Fruit fly (Drosophila melanogaster) whole organism, embryonic: ENCODE results near the gene Npc2g.

Experiments used
- CG10543 ChIP-seq: fragments of 200-800 bp; sonication (Bioruptor generic); optimal IDR thresholded peaks from 3 replicates; lab custom pipeline; 2017; ENCODE audit warnings: missing biosample characterization, mild to moderate bottlenecking, missing genetic modification characterization, moderate library complexity
- CG10959 ChIP-seq: fragments of 200-800 bp; sonication (Bioruptor generic); IDR thresholded peaks from 2 replicates; pipeline ENCODE4 v1.3.6; 2022; ENCODE audit warnings: missing biosample characterization, missing genetic modification characterization
- CG13624 ChIP-seq: fragments of 200-800 bp; sonication (Bioruptor generic); optimal IDR thresholded peaks from 2 replicates; lab custom pipeline; 2016; ENCODE audit warnings: missing biosample characterization, missing genetic modification characterization
- CG1603 ChIP-seq: fragments of 200-800 bp; sonication (Bioruptor generic); optimal IDR thresholded peaks from 2 replicates; lab custom pipeline; 2019; ENCODE audit warnings: missing biosample characterization, mild to moderate bottlenecking, missing genetic modification characterization, moderate library complexity
- CG17359 ChIP-seq: fragments of 200-800 bp; sonication (Bioruptor generic); optimal IDR thresholded peaks from 3 replicates; lab custom pipeline; 2018; ENCODE audit warnings: missing biosample characterization, mild to moderate bottlenecking, missing genetic modification characterization, moderate library complexity
- CG17361 ChIP-seq: fragments of 200-800 bp; sonication (Bioruptor generic); IDR thresholded peaks from 3 replicates; pipeline ENCODE4 v1.3.6; 2022; ENCODE audit warnings: missing biosample characterization, missing genetic modification characterization
- CG17568 ChIP-seq: fragments of 200-800 bp; sonication (Bioruptor generic); optimal IDR thresholded peaks from 2 replicates; lab custom pipeline; 2018; ENCODE audit warnings: missing biosample characterization, mild to moderate bottlenecking, missing genetic modification characterization, moderate library complexity
- CG2199 ChIP-seq: fragments of 200-800 bp; sonication (Bioruptor generic); IDR thresholded peaks from 3 replicates; pipeline ENCODE4 v1.3.6; 2022; ENCODE audit warnings: missing biosample characterization, missing genetic modification characterization
- CG2712 ChIP-seq: fragments of 200-800 bp; optimal IDR thresholded peaks from 3 replicates; lab custom pipeline; 2019; ENCODE audit warnings: missing biosample characterization, mild to moderate bottlenecking, missing genetic modification characterization, moderate library complexity
- CG3281 ChIP-seq: fragments of 200-800 bp; sonication (Bioruptor generic); optimal IDR thresholded peaks from 3 replicates; lab custom pipeline; 2017; ENCODE audit warnings: missing biosample characterization, mild to moderate bottlenecking, missing genetic modification characterization
- CG4820 ChIP-seq: fragments of 200-800 bp; sonication (Bioruptor generic); optimal IDR thresholded peaks from 3 replicates; lab custom pipeline; 2016; ENCODE audit warnings: missing biosample characterization, missing genetic modification characterization
- CG4854 ChIP-seq: fragments of 200-800 bp; sonication (Bioruptor generic); optimal IDR thresholded peaks from 2 replicates; lab custom pipeline; 2016; ENCODE audit warnings: missing biosample characterization, missing genetic modification characterization, inconsistent platforms
- CG8944 ChIP-seq: fragments of 200-800 bp; sonication (Bioruptor generic); optimal IDR thresholded peaks from 3 replicates; lab custom pipeline; 2016; ENCODE audit warnings: missing biosample characterization, missing genetic modification characterization
- CG9727 ChIP-seq: fragments of 200-800 bp; sonication (Bioruptor generic); optimal IDR thresholded peaks from 3 replicates; lab custom pipeline; 2017; ENCODE audit warnings: missing biosample characterization, mild to moderate bottlenecking, missing genetic modification characterization
- Chrac-16 ChIP-seq: fragments of 200-800 bp; sonication (Bioruptor generic); optimal IDR thresholded peaks from 3 replicates; lab custom pipeline; 2016; ENCODE audit warnings: missing biosample characterization, missing genetic modification characterization
- E2f1 ChIP-seq: fragments of 200-800 bp; sonication (Bioruptor generic); IDR thresholded peaks from 2 replicates; pipeline ENCODE4 v1.3.6; 2022; ENCODE audit warnings: missing biosample characterization, missing genetic modification characterization
- Gug ChIP-seq: fragments of 200-800 bp; sonication (Bioruptor generic); IDR thresholded peaks from 4 replicates; pipeline ENCODE4 v1.3.6; 2022; ENCODE audit warnings: missing biosample characterization, missing genetic modification characterization
- Opbp ChIP-seq: fragments of 200-800 bp; sonication (Bioruptor generic); IDR thresholded peaks from 3 replicates; pipeline ENCODE4 v1.3.6; 2022; ENCODE audit warnings: missing biosample characterization, missing genetic modification characterization; ENCODE audit not compliant: partially characterized antibody
- Pdp1 ChIP-seq, 2 experiments: fragments of 200-800 bp; sonication (Bioruptor generic); optimal IDR thresholded peaks; 3 replicates each; lab custom pipeline; 2016; ENCODE audit warnings: missing biosample characterization in 2 of 2, missing genetic modification characterization in 2 of 2, mild to moderate bottlenecking in 1 of 2, moderate library complexity in 1 of 2
- Ptx1 ChIP-seq: fragments of 200-800 bp; sonication (Bioruptor generic); IDR thresholded peaks from 2 replicates; pipeline ENCODE4 v1.3.6; 2022; ENCODE audit warnings: missing biosample characterization, missing genetic modification characterization
- Spps ChIP-seq: fragments of 200-800 bp; sonication (Bioruptor generic); optimal IDR thresholded peaks from 2 replicates; lab custom pipeline; 2018; ENCODE audit warnings: missing biosample characterization, mild to moderate bottlenecking, missing genetic modification characterization
- Ssrp ChIP-seq: fragments of 200-800 bp; sonication (Bioruptor generic); optimal IDR thresholded peaks from 2 replicates; lab custom pipeline; 2018; ENCODE audit warnings: missing biosample characterization, mild to moderate bottlenecking, missing genetic modification characterization, moderate library complexity
- ac ChIP-seq: fragments of 200-800 bp; sonication (Bioruptor generic); optimal IDR thresholded peaks from 3 replicates; lab custom pipeline; 2017; ENCODE audit warnings: missing biosample characterization, mild to moderate bottlenecking, missing genetic modification characterization
- croc ChIP-seq: fragments of 200-800 bp; sonication (Bioruptor generic); conservative IDR thresholded peaks from 3 replicates; pipeline ENCODE4 v1.3.6; 2022; ENCODE audit warnings: missing biosample characterization, missing genetic modification characterization
- crol ChIP-seq: fragments of 200-800 bp; sonication (Bioruptor generic); IDR thresholded peaks from 2 replicates; pipeline ENCODE4 v1.3.6; 2022; ENCODE audit warnings: missing biosample characterization, missing genetic modification characterization
- dmrt99B ChIP-seq: fragments of 200-800 bp; sonication (Bioruptor generic); optimal IDR thresholded peaks from 2 replicates; lab custom pipeline; 2018; ENCODE audit warnings: missing biosample characterization, mild to moderate bottlenecking, missing genetic modification characterization, moderate library complexity
- ewg ChIP-seq: fragments of 200-800 bp; sonication (Bioruptor generic); optimal IDR thresholded peaks from 3 replicates; lab custom pipeline; 2017; ENCODE audit warnings: mild to moderate bottlenecking, missing biosample characterization, missing genetic modification reagents, missing genetic modification characterization
- grau ChIP-seq: fragments of 200-800 bp; optimal IDR thresholded peaks from 3 replicates; lab custom pipeline; 2019; ENCODE audit warnings: missing biosample characterization, mild to moderate bottlenecking, missing genetic modification characterization, moderate library complexity
- gsb-n ChIP-seq: fragments of 200-800 bp; sonication (Bioruptor generic); optimal IDR thresholded peaks from 3 replicates; lab custom pipeline; 2018; ENCODE audit warnings: missing biosample characterization, mild to moderate bottlenecking, missing genetic modification characterization
- jigr1 ChIP-seq: fragments of 200-800 bp; sonication (Bioruptor generic); IDR thresholded peaks from 3 replicates; pipeline ENCODE4 v1.3.6; 2022; ENCODE audit warnings: missing biosample characterization, missing genetic modification characterization
- lab ChIP-seq: fragments of 200-800 bp; sonication (Bioruptor generic); optimal IDR thresholded peaks from 3 replicates; lab custom pipeline; 2017; ENCODE audit warnings: missing biosample characterization, missing genetic modification characterization, mild to moderate bottlenecking, moderate library complexity, missing genetic modification reagents
- lola ChIP-seq, 3 experiments: fragments of >200 bp in 2 of 3; fragments of 200-800 bp in 1 of 3; sonication (Bioruptor generic) in 1 of 3; optimal IDR thresholded peaks; 2 replicates each; lab custom pipeline; 2017 to 2019; ENCODE audit warnings: missing biosample characterization in 3 of 3, missing genetic modification characterization in 3 of 3, mild to moderate bottlenecking in 1 of 3, moderate library complexity in 1 of 3
- phol ChIP-seq: fragments of 200-800 bp; sonication (Bioruptor generic); optimal IDR thresholded peaks from 3 replicates; lab custom pipeline; 2018; ENCODE audit warnings: missing biosample characterization, mild to moderate bottlenecking, missing genetic modification characterization, moderate library complexity
- pros ChIP-seq: fragments of 200-800 bp; sonication (Bioruptor generic); optimal IDR thresholded peaks from 3 replicates; lab custom pipeline; 2019; ENCODE audit warnings: missing biosample characterization, mild to moderate bottlenecking, missing genetic modification characterization, moderate library complexity
- salm ChIP-seq: fragments of 200-800 bp; sonication (Bioruptor generic); optimal IDR thresholded peaks from 2 replicates; lab custom pipeline; 2018; ENCODE audit warnings: missing biosample characterization, mild to moderate bottlenecking, missing genetic modification characterization
- sens ChIP-seq: fragments of 200-800 bp; sonication (Bioruptor generic); peaks from one replicate; lab custom pipeline; 2016; ENCODE audit warnings: missing biosample characterization, missing genetic modification characterization
- shn ChIP-seq: fragments of 200-800 bp; sonication (Bioruptor generic); optimal IDR thresholded peaks from 3 replicates; lab custom pipeline; 2016; ENCODE audit warnings: missing biosample characterization, missing genetic modification characterization
- sisA ChIP-seq: fragments of 200-800 bp; sonication (Bioruptor generic); IDR thresholded peaks from 2 replicates; pipeline ENCODE4 v1.3.6; 2022; ENCODE audit warnings: missing biosample characterization, missing genetic modification characterization
- sr ChIP-seq: fragments of 200-800 bp; sonication (Bioruptor generic); IDR thresholded peaks from 3 replicates; pipeline ENCODE4 v1.3.6; 2022; ENCODE audit warnings: missing biosample characterization, missing genetic modification characterization
- ssp ChIP-seq: fragments of 200-800 bp; sonication (Bioruptor generic); IDR thresholded peaks from 2 replicates; pipeline ENCODE4 v1.3.6; 2022; ENCODE audit warnings: missing biosample characterization, missing genetic modification characterization
- twi ChIP-seq: fragments of 200-800 bp; optimal IDR thresholded peaks from 2 replicates; lab custom pipeline; 2019; ENCODE audit warnings: missing biosample characterization, mild to moderate bottlenecking, missing genetic modification characterization, moderate library complexity
- zf30C ChIP-seq: fragments of 200-800 bp; sonication (Bioruptor generic); optimal IDR thresholded peaks from 3 replicates; lab custom pipeline; 2018; ENCODE audit warnings: missing biosample characterization, mild to moderate bottlenecking, missing genetic modification characterization

Gene Npc2g

dm6 chr3R:30746190-30746589, 1.1 kb upstream of the Npc2g start, which contains the start of gene Npc2h:
Gene Npc2h, minus strand, starts transcription at chr3R:30746290.
- TF ChIP-seq CG8944 (GFP tag; lab: Kevin White, UChicago) (no peak), Spps (tag; lab: Kevin White, UChicago) (no peak), Pdp1 (GFP tag; optimal IDR thresholded peaks at IDR 0.05; lab: Kevin White, UChicago) (peak in 1 of 2 experiments; percentile 55)

dm6 chr3R:30742580-30742979, 2.5 kb downstream of the Npc2g start, which contains the start of gene CG15543:
Gene CG15543, plus strand, starts transcription at chr3R:30742880.
- no peak for TF ChIP-seq ewg (GFP tag; lab: Kevin White, UChicago)
- no peak for TF ChIP-seq CG17361 (GFP tag; lab: Robert Waterston, UW)

- no peak for TF ChIP-seq jigr1
Observed at dm6 chr3R:30741371-30741770, 3.7 kb downstream of the Npc2g start.

- TF ChIP-seq sr (GFP tag; lab: Robert Waterston, UW), result no peak
- peak; percentile 19 for TF ChIP-seq pros (GFP tag; lab: Kevin White, UChicago)
- TF ChIP-seq CG2199 (GFP tag; lab: Robert Waterston, UW), result 0 out of 3 replicates have a peak, but pooled peaks have one; percentile 35
- TF ChIP-seq crol (GFP tag; lab: Robert Waterston, UW), result peak; percentile 65; the same call in 1 of the 2 replicates
- peak; percentile 52 for TF ChIP-seq twi
Observed at dm6 chr3R:30735047-30735446, 10.0 kb downstream of the Npc2g start.

dm6 chr3R:30734576-30734975, 10.5 kb downstream of the Npc2g start:
- TF ChIP-seq Gug (GFP tag; lab: Robert Waterston, UW), result 0 out of 4 replicates have a peak, but pooled peaks have one; percentile 15
- no peak for TF ChIP-seq CG4854 (GFP tag; lab: Kevin White, UChicago)
- TF ChIP-seq salm (tag; lab: Kevin White, UChicago), result no peak
- peak in 1 of 3 experiments; percentile 63 for TF ChIP-seq lola (GFP tag; optimal IDR thresholded peaks at IDR 0.05; lab: Kevin White, UChicago)
- TF ChIP-seq shn (GFP tag; lab: Kevin White, UChicago), result no peak
- peak; percentile 76 for TF ChIP-seq CG2712 (tag; lab: Kevin White, UChicago)
- TF ChIP-seq gsb-n (tag; lab: Kevin White, UChicago), result peak; percentile 38
- TF ChIP-seq dmrt99B (tag; lab: Kevin White, UChicago), result peak; percentile 44
- peak; percentile 49 for TF ChIP-seq Ssrp (tag; lab: Kevin White, UChicago)
- peak; percentile 21; the same call in 1 of the 3 replicates for TF ChIP-seq croc
- TF ChIP-seq CG3281, result no peak
- TF ChIP-seq grau (tag; lab: Kevin White, UChicago), result peak; percentile 53
- peak; percentile 55 for TF ChIP-seq phol (tag; lab: Kevin White, UChicago)
- peak; percentile 5 for TF ChIP-seq lab (GFP tag; lab: Kevin White, UChicago)
- peak; percentile 57 for TF ChIP-seq CG9727 (GFP tag; lab: Kevin White, UChicago)
- TF ChIP-seq CG4820 (GFP tag; lab: Kevin White, UChicago), result peak; percentile 35
- peak; percentile 45 for TF ChIP-seq CG1603
- TF ChIP-seq CG10543 (GFP tag; lab: Kevin White, UChicago), result no peak
- TF ChIP-seq E2f1 (GFP tag; lab: Robert Waterston, UW), result peak; percentile 45
- no peak for TF ChIP-seq ac (GFP tag; lab: Kevin White, UChicago)
- no peak for TF ChIP-seq Opbp
- TF ChIP-seq sens (GFP tag; lab: Kevin White, UChicago), result peak; percentile 75
- TF ChIP-seq sisA, result peak; percentile 33; the same call in 1 of the 2 replicates
- TF ChIP-seq Chrac-16, result peak; percentile 30
- no peak for TF ChIP-seq CG13624 (GFP tag; lab: Kevin White, UChicago)
- TF ChIP-seq CG17568 (GFP tag; lab: Kevin White, UChicago), result no peak
- TF ChIP-seq CG17359 (tag; lab: Kevin White, UChicago), result peak; percentile 34
- 0 out of 2 replicates have a peak, but pooled peaks have one; percentile 43 for TF ChIP-seq Ptx1 (GFP tag; lab: Robert Waterston, UW)
- peak; percentile 35; the same call in 1 of the 2 replicates for TF ChIP-seq ssp (GFP tag; lab: Robert Waterston, UW)
- peak; percentile 12 for TF ChIP-seq zf30C
- TF ChIP-seq CG10959 (GFP tag; lab: Robert Waterston, UW), result peak; percentile 31; the same call in 1 of the 2 replicates
